Worm (Caenorhabditis elegans) whole organism, L4/young adult: ENCODE measurements around the gene R02D5.7.

Experiments used
- W03F9.2 ChIP-seq: fragments of 150-350 bp; optimal IDR thresholded peaks from 2 replicates; lab custom pipeline; 2014; ENCODE audit warnings: missing biosample characterization, missing genetic modification characterization
- him-1 ChIP-seq: sonication (generic microtip); optimal IDR thresholded peaks from 2 replicates; lab custom pipeline; 2016; ENCODE audit warnings: missing genotype, missing genetic modification reagents, missing genetic modification characterization, missing compliant biosample characterization

DNA sequence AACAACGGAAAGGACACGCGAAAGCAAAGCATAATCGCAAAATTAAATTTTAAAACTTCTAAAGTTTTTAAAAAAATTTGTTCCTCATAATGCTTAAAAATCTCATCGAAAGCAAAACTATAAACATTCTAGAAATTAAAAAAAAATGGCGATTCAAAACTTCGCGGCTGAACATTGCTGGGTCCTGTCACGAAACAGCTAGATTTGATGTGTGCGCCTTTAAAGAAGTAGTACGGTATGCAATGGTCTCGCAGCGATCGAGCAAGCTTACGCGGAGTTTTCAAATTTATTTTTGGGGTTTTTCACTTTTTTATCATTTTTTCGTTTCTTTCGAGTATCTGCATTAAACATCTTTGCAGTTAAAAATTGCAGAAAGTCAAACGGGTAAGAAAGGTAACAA lies 24.2 kb downstream of the R02D5.7 start, which contains the start of gene coh-3:
- TF ChIP-seq W03F9.2 (peak; percentile 48), him-1 (tag; lab: Kevin White, UChicago) (no peak)
